Fruit fly (Drosophila melanogaster): ENCODE results near the gene CG5421.

DNA sequence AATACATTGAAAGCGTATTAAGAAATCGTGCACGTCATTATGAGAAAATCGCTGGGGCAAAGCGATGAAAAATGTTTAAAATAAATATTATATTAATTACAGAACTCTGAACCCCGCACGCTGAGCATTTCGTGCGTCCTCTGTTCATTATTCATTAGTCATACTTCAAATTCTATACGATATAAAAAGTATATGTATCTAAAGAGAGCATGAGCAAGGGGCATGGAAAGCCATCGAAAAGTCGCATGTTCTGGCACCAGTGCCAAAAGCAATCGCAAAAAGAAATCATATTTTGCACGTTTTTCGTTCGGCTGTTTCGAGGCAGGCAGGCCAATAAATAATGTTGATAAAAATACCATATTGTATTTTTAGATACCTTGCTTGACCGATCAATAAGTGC, 11.3 kb upstream of the CG5421 start:
- no peak for TF ChIP-seq br (GFP tag; optimal IDR thresholded peaks at IDR 0.05)
- no peak for TF ChIP-seq ey (GFP tag; optimal IDR thresholded peaks at IDR 0.05)
- no peak for TF ChIP-seq psq (GFP tag; optimal IDR thresholded peaks at IDR 0.05)
- no peak for TF ChIP-seq Hr78 (GFP tag; optimal IDR thresholded peaks at IDR 0.05)
- TF ChIP-seq OdsH (GFP tag; optimal IDR thresholded peaks at IDR 0.05), result no peak
- no peak for TF ChIP-seq jim (GFP tag; optimal IDR thresholded peaks at IDR 0.05)
